Fruit fly (Drosophila melanogaster) whole organism, prepupa: ENCODE results near the gene CG16782.

Experiments used
- Blimp-1 ChIP-seq: fragments of 200-800 bp; sonication (Bioruptor generic); optimal IDR thresholded peaks from 3 replicates; lab custom pipeline; 2017; ENCODE audit warnings: missing biosample characterization, missing genetic modification characterization, mild to moderate bottlenecking, moderate library complexity, missing genetic modification reagents
- CG10669 ChIP-seq: fragments of 200-800 bp; sonication (Bioruptor generic); optimal IDR thresholded peaks from 3 replicates; lab custom pipeline; 2018; ENCODE audit warnings: missing biosample characterization, mild to moderate bottlenecking, missing genetic modification characterization, moderate library complexity
- CG11294 ChIP-seq: fragments of 200-800 bp; sonication (Bioruptor generic); IDR thresholded peaks from 2 replicates; pipeline ENCODE4 v1.3.6; 2022; ENCODE audit warnings: missing biosample characterization, missing genetic modification characterization
- CG11762 ChIP-seq: fragments of 200-800 bp; sonication (Bioruptor generic); optimal IDR thresholded peaks from 3 replicates; lab custom pipeline; 2016; ENCODE audit warnings: missing biosample characterization, missing genetic modification characterization; ENCODE audit not compliant: insufficient read depth
- CG11902 ChIP-seq: fragments of 200-800 bp; sonication (Bioruptor generic); optimal IDR thresholded peaks from 3 replicates; lab custom pipeline; 2016; ENCODE audit warnings: missing biosample characterization, missing genetic modification characterization
- CG1621 ChIP-seq: fragments of 200-800 bp; sonication (Bioruptor generic); optimal IDR thresholded peaks from 3 replicates; lab custom pipeline; 2018; ENCODE audit warnings: missing biosample characterization, mild to moderate bottlenecking, missing genetic modification characterization
- CG16779 ChIP-seq: fragments of 200-800 bp; sonication (Bioruptor generic); optimal IDR thresholded peaks from 3 replicates; lab custom pipeline; 2017; ENCODE audit warnings: missing biosample characterization, mild to moderate bottlenecking, missing genetic modification characterization
- CG3032 ChIP-seq: fragments of 200-800 bp; optimal IDR thresholded peaks from 2 replicates; lab custom pipeline; 2019; ENCODE audit warnings: missing biosample characterization, mild to moderate bottlenecking, missing genetic modification characterization, moderate library complexity
- CG32006 ChIP-seq: fragments of 200-800 bp; sonication (Bioruptor generic); optimal IDR thresholded peaks from 3 replicates; lab custom pipeline; 2017; ENCODE audit warnings: missing biosample characterization, mild to moderate bottlenecking, missing genetic modification characterization
- CG34406 ChIP-seq: fragments of 200-800 bp; sonication (Bioruptor generic); optimal IDR thresholded peaks from 3 replicates; lab custom pipeline; 2016; ENCODE audit warnings: missing biosample characterization, missing genetic modification characterization
- CG3919 ChIP-seq: fragments of 200-800 bp; sonication (Bioruptor generic); optimal IDR thresholded peaks from 3 replicates; lab custom pipeline; 2016; ENCODE audit warnings: missing biosample characterization, missing genetic modification characterization
- CG4318 ChIP-seq: fragments of 200-800 bp; sonication (Bioruptor generic); optimal IDR thresholded peaks from 3 replicates; lab custom pipeline; 2017; ENCODE audit warnings: missing biosample characterization, mild to moderate bottlenecking, missing genetic modification characterization
- CG6276 ChIP-seq: fragments of 200-800 bp; sonication (Bioruptor generic); optimal IDR thresholded peaks from 2 replicates; lab custom pipeline; 2017; ENCODE audit warnings: missing biosample characterization, mild to moderate bottlenecking, missing genetic modification characterization
- CG6808 ChIP-seq: fragments of 200-800 bp; sonication (Bioruptor generic); optimal IDR thresholded peaks from 3 replicates; lab custom pipeline; 2017; ENCODE audit warnings: missing biosample characterization, missing genetic modification characterization, mild to moderate bottlenecking, moderate library complexity, missing genetic modification reagents
- CG7368 ChIP-seq: fragments of 200-800 bp; sonication (Bioruptor generic); optimal IDR thresholded peaks from 3 replicates; lab custom pipeline; 2016; ENCODE audit warnings: missing biosample characterization, missing genetic modification characterization
- CG8319 ChIP-seq: fragments of 200-800 bp; sonication (Bioruptor generic); optimal IDR thresholded peaks from 3 replicates; lab custom pipeline; 2016; ENCODE audit warnings: missing biosample characterization, missing genetic modification characterization
- CG8632 ChIP-seq: fragments of 200-800 bp; sonication (Bioruptor generic); optimal IDR thresholded peaks from 3 replicates; lab custom pipeline; 2016; ENCODE audit warnings: missing biosample characterization, missing genetic modification characterization
- CG9139 ChIP-seq: fragments of 200-800 bp; sonication (Bioruptor generic); optimal IDR thresholded peaks from 3 replicates; lab custom pipeline; 2017; ENCODE audit warnings: missing biosample characterization, mild to moderate bottlenecking, missing genetic modification characterization
- Eip78C ChIP-seq: fragments of 200-800 bp; sonication (Bioruptor generic); peaks from one replicate; lab custom pipeline; 2016; ENCODE audit warnings: missing biosample characterization, missing genetic modification characterization
- Eip93F ChIP-seq: fragments of 200-800 bp; sonication (Bioruptor generic); optimal IDR thresholded peaks from 2 replicates; lab custom pipeline; 2016; ENCODE audit warnings: missing biosample characterization, mild to moderate bottlenecking, missing genetic modification characterization
- Ets96B ChIP-seq: fragments of 200-800 bp; optimal IDR thresholded peaks from 2 replicates; lab custom pipeline; 2019; ENCODE audit warnings: missing biosample characterization, mild to moderate bottlenecking, missing genetic modification characterization, moderate library complexity
- Gug ChIP-seq: fragments of 200-800 bp; sonication (Bioruptor generic); IDR thresholded peaks from 2 replicates; pipeline ENCODE4 v1.3.6; 2022; ENCODE audit warnings: missing biosample characterization, missing genetic modification characterization
- Hr39 ChIP-seq: fragments of 200-800 bp; sonication (Bioruptor generic); optimal IDR thresholded peaks from 2 replicates; lab custom pipeline; 2016; ENCODE audit warnings: missing biosample characterization, missing genetic modification characterization
- Hr4 ChIP-seq: fragments of 200-800 bp; sonication (Bioruptor generic); optimal IDR thresholded peaks from 3 replicates; lab custom pipeline; 2016; ENCODE audit warnings: missing biosample characterization, missing genetic modification characterization
- Lpt ChIP-seq: fragments of 200-800 bp; sonication (Bioruptor generic); optimal IDR thresholded peaks from 3 replicates; lab custom pipeline; 2016; ENCODE audit warnings: missing biosample characterization, missing genetic modification characterization
- Met ChIP-seq: fragments of 200-800 bp; sonication (Bioruptor generic); optimal IDR thresholded peaks from 3 replicates; lab custom pipeline; 2016; ENCODE audit warnings: missing biosample characterization, missing genetic modification characterization
- OdsH ChIP-seq: fragments of 200-800 bp; sonication (Bioruptor generic); optimal IDR thresholded peaks from 3 replicates; lab custom pipeline; 2016; ENCODE audit warnings: missing biosample characterization, missing genetic modification characterization
- Smox ChIP-seq: fragments of 200-800 bp; sonication (Bioruptor generic); optimal IDR thresholded peaks from 3 replicates; lab custom pipeline; 2016; ENCODE audit warnings: missing biosample characterization, missing genetic modification characterization
- Sox102F ChIP-seq: fragments of 200-800 bp; sonication (Bioruptor generic); optimal IDR thresholded peaks from 2 replicates; lab custom pipeline; 2016; ENCODE audit warnings: missing biosample characterization, mild to moderate bottlenecking, missing genetic modification characterization
- Sox15 ChIP-seq: fragments of 200-800 bp; sonication (Bioruptor generic); optimal IDR thresholded peaks from 3 replicates; lab custom pipeline; 2016; ENCODE audit warnings: missing biosample characterization, missing genetic modification characterization
- achi ChIP-seq: fragments of 200-800 bp; sonication (Bioruptor generic); optimal IDR thresholded peaks from 3 replicates; lab custom pipeline; 2016; ENCODE audit warnings: missing biosample characterization, missing genetic modification characterization
- cyc ChIP-seq: fragments of 200-800 bp; sonication (Bioruptor generic); optimal IDR thresholded peaks from 3 replicates; lab custom pipeline; 2016; ENCODE audit warnings: missing biosample characterization, missing genetic modification characterization
- dac ChIP-seq: fragments of 200-800 bp; sonication (Bioruptor generic); optimal IDR thresholded peaks from 2 replicates; lab custom pipeline; 2017; ENCODE audit warnings: missing biosample characterization, mild to moderate bottlenecking, missing genetic modification characterization
- dsx ChIP-seq: fragments of 200-800 bp; optimal IDR thresholded peaks from 3 replicates; lab custom pipeline; 2019; ENCODE audit warnings: missing biosample characterization, mild to moderate bottlenecking, missing genetic modification characterization, moderate library complexity; ENCODE audit not compliant: poor library complexity, severe bottlenecking
- eg ChIP-seq: fragments of 200-800 bp; sonication (Bioruptor generic); IDR thresholded peaks from 3 replicates; pipeline ENCODE4 v1.3.6; 2022; ENCODE audit warnings: missing biosample characterization, missing genetic modification characterization
- esn ChIP-seq: fragments of 200-800 bp; sonication (Bioruptor generic); optimal IDR thresholded peaks from 2 replicates; lab custom pipeline; 2016; ENCODE audit warnings: missing biosample characterization, mild to moderate bottlenecking, missing genetic modification characterization, moderate library complexity
- fd59A ChIP-seq: fragments of 200-800 bp; sonication (Bioruptor generic); optimal IDR thresholded peaks from 2 replicates; lab custom pipeline; 2017; ENCODE audit warnings: missing biosample characterization, mild to moderate bottlenecking, missing genetic modification characterization, missing genetic modification reagents
- fd85E ChIP-seq: fragments of 200-800 bp; sonication (Bioruptor generic); optimal IDR thresholded peaks from 3 replicates; lab custom pipeline; 2016; ENCODE audit warnings: missing biosample characterization, missing genetic modification characterization
- fkh ChIP-seq: fragments of 200-800 bp; sonication (Bioruptor generic); optimal IDR thresholded peaks from 3 replicates; lab custom pipeline; 2017; ENCODE audit warnings: missing biosample characterization, mild to moderate bottlenecking, missing genetic modification characterization, moderate library complexity
- lz ChIP-seq: fragments of 200-800 bp; sonication (Bioruptor generic); optimal IDR thresholded peaks from 3 replicates; lab custom pipeline; 2016; ENCODE audit warnings: missing biosample characterization, missing genetic modification characterization
- net ChIP-seq: fragments of 200-800 bp; sonication (Bioruptor generic); optimal IDR thresholded peaks from 3 replicates; lab custom pipeline; 2016; ENCODE audit warnings: missing biosample characterization, missing genetic modification characterization
- pdm3 ChIP-seq: fragments of 200-800 bp; sonication (Bioruptor generic); optimal IDR thresholded peaks from 3 replicates; lab custom pipeline; 2016; ENCODE audit warnings: missing biosample characterization, missing genetic modification characterization
- spab ChIP-seq: fragments of 200-800 bp; sonication (Bioruptor generic); optimal IDR thresholded peaks from 2 replicates; lab custom pipeline; 2017; ENCODE audit warnings: missing biosample characterization, mild to moderate bottlenecking, missing genetic modification characterization, missing genetic modification reagents
- ss ChIP-seq, 2 experiments: fragments of 200-800 bp; sonication (Bioruptor generic); optimal IDR thresholded peaks; 2 replicates in 1 of 2; 3 replicates in 1 of 2; lab custom pipeline; 2017 to 2018; ENCODE audit warnings: mild to moderate bottlenecking in 2 of 2, missing biosample characterization in 2 of 2, missing genetic modification characterization in 2 of 2, moderate library complexity in 1 of 2
- svp ChIP-seq: fragments of 200-800 bp; sonication (Bioruptor generic); peaks from one replicate; lab custom pipeline; 2016; ENCODE audit warnings: missing biosample characterization, missing genetic modification characterization
- topi ChIP-seq: fragments of 200-800 bp; sonication (Bioruptor generic); optimal IDR thresholded peaks from 3 replicates; lab custom pipeline; 2016; ENCODE audit warnings: missing biosample characterization, missing genetic modification characterization

Gene CG16782

dm6 chrX:3436183-3436582 is 23.9 kb downstream of the CG16782 start (continued):
- TF ChIP-seq CG11294 (GFP tag; lab: Robert Waterston, UW): 0 out of 2 replicates have a peak, but pooled peaks have one; percentile 12
- peak; percentile 20 for TF ChIP-seq Hr39 (GFP tag; lab: Kevin White, UChicago)
- TF ChIP-seq CG6276 (GFP tag; lab: Kevin White, UChicago): peak; percentile 57
- peak; percentile 49 for TF ChIP-seq achi
- no peak for TF ChIP-seq spab (GFP tag; lab: Kevin White, UChicago)
- peak; percentile 57 for TF ChIP-seq CG11902 (GFP tag; lab: Kevin White, UChicago)
- TF ChIP-seq pdm3 (GFP tag; lab: Kevin White, UChicago): peak; percentile 48
- TF ChIP-seq fd85E (GFP tag; lab: Kevin White, UChicago): no peak
- peak; percentile 69 for TF ChIP-seq CG3919 (GFP tag; lab: Kevin White, UChicago)
- peak; percentile 69 for TF ChIP-seq Hr4 (GFP tag; lab: Kevin White, UChicago)
- no peak for TF ChIP-seq Eip93F
- peak; percentile 45 for TF ChIP-seq topi (GFP tag; lab: Kevin White, UChicago)
- peak; percentile 4 for TF ChIP-seq Sox15
- TF ChIP-seq Sox102F (GFP tag; lab: Kevin White, UChicago): no peak
- peak; percentile 9 for TF ChIP-seq CG34406 (GFP tag; lab: Kevin White, UChicago)
- peak; percentile 87 for TF ChIP-seq Eip78C (GFP tag; lab: Kevin White, UChicago)
- TF ChIP-seq net: peak; percentile 49
- peak; percentile 28 for TF ChIP-seq CG9139
- TF ChIP-seq Blimp-1: no peak
- peak; percentile 77 for TF ChIP-seq CG32006
- peak; percentile 69 for TF ChIP-seq Gug
- peak; percentile 66 to 74 for TF ChIP-seq ss (GFP tag; optimal IDR thresholded peaks at IDR 0.05; lab: Kevin White, UChicago)
- TF ChIP-seq, all 60 proteins: peak for 39

DNA sequence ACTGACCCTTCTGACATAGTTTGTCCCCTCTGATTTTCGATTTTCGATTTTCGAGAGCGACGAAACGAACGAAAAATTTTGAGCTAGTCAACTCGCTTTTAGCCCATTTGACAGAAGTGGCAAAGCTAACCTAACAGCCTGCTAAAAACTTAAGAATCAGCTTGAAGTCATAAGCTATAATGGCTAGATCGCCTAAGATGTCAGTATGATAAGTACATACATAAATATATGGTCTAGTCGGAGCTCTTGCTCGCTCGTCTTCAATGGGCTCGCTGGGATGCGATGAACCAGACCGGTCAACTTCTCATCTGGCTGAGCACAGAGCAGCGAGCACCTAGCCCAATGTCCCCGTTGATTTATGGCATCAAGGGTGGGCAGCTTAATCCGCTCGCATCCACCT is 24.3 kb downstream of the CG16782 start, which contains the start of gene CG14269:
Gene CG14269, minus strand, starts transcription at position 101 of the 400 bp plus-strand sequence.
- no peak for TF ChIP-seq CG9139

dm6 chrX:3433646-3434097 is 26.4 kb downstream of the CG16782 start:
- TF ChIP-seq Ets96B (tag; lab: Kevin White, UChicago) (peak; percentile 87), CG3032 (tag; lab: Kevin White, UChicago) (peak; percentile 42), OdsH (GFP tag; lab: Kevin White, UChicago) (peak; percentile 90), CG1621 (tag; lab: Kevin White, UChicago) (peak; percentile 58), CG7368 (peak; percentile 95), CG10669 (GFP tag; lab: Kevin White, UChicago) (peak; percentile 83), Eip78C (GFP tag; lab: Kevin White, UChicago) (peak; percentile 99), eg (peak; percentile 95), pdm3 (GFP tag; lab: Kevin White, UChicago) (peak; percentile 93), lz (GFP tag; lab: Kevin White, UChicago) (peak; percentile 95), Hr39 (GFP tag; lab: Kevin White, UChicago) (peak; percentile 95), cyc (GFP tag; lab: Kevin White, UChicago) (peak; percentile 98), fd59A (peak; percentile 79), ss (GFP tag; optimal IDR thresholded peaks at IDR 0.05; lab: Kevin White, UChicago) (peak; percentile 86 to 90), svp (GFP tag; lab: Kevin White, UChicago) (peak; percentile 99), CG4318 (GFP tag; lab: Kevin White, UChicago) (peak; percentile 58), dsx (GFP tag; lab: Kevin White, UChicago) (peak; percentile 77), CG6808 (peak; percentile 80), CG11762 (GFP tag; lab: Kevin White, UChicago) (peak; percentile 90), Eip93F (peak; percentile 91), esn (GFP tag; lab: Kevin White, UChicago) (peak; percentile 94), CG8319 (GFP tag; lab: Kevin White, UChicago) (peak; percentile 95), Smox (peak; percentile 93), Gug (peak; percentile 79), CG34406 (GFP tag; lab: Kevin White, UChicago) (peak; percentile 93), dac (peak; percentile 60), CG8632 (GFP tag; lab: Kevin White, UChicago) (peak; percentile 93), Met (GFP tag; lab: Kevin White, UChicago) (peak; percentile 78), CG16779 (tag; lab: Kevin White, UChicago) (peak; percentile 77), fkh (GFP tag; lab: Kevin White, UChicago) (no peak), Lpt (GFP tag; lab: Kevin White, UChicago) (peak; percentile 91), achi (peak; percentile 86), CG9139 (peak; percentile 91), CG11294 (GFP tag; lab: Robert Waterston, UW) (peak; percentile 76), CG11902 (GFP tag; lab: Kevin White, UChicago) (peak; percentile 97), net (peak; percentile 92)
